Fruit fly (Drosophila melanogaster) whole organism, larva: ENCODE data around the gene CG34170.

Experiments used
- noc ChIP-seq: fragments of 200-800 bp; sonication (Bioruptor generic); optimal IDR thresholded peaks from 3 replicates; lab custom pipeline; 2019; ENCODE audit warnings: missing biosample characterization, mild to moderate bottlenecking, missing genetic modification characterization, moderate library complexity

The CG34170 gene

DNA sequence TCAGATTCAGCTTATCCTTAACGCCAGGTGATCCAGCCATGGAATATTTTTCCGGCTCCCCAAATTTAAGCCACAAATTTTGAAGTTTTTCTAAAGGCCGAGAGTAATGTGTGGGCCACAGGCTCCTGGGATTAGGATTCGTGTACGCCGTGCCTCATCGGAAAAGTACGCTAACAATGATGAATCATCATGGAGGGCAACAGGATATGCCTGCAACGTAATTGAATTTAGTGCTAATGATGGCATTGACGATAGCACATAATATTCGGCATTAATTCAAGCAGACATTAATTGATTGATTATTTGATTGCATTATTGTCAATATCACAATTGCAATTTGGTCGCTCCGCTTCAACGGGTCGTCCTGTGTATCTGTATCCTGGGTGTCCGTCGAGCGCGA, at the start of gene CG34170:
CG34170 (minus strand) TSS at position 101 of the 400 bp plus-strand sequence.
- TF ChIP-seq noc = no peak

DNA sequence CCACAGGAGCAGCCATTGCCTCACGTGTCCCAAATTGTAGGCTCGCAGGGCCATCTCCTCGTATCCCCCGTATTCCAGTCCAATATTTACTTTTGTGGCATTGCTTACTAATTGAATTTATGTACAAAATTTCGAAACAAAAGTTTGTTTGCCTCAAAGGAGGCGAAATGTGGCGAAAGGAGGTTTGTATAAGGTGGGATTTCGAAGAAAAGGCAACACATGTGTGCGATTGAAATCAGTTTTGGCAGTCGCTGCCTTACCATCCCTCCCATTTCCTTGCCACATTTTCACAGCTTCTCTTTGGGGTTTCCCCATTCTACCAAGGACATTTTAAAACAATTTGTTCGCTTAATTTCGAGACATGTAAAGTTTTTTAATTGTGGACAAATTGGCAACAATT, 9.0 kb upstream of the CG34170 start, which contains the start of gene CG45691:
CG45691 (minus strand) TSS at position 101 of the 400 bp plus-strand sequence.
- TF ChIP-seq noc = no peak

DNA sequence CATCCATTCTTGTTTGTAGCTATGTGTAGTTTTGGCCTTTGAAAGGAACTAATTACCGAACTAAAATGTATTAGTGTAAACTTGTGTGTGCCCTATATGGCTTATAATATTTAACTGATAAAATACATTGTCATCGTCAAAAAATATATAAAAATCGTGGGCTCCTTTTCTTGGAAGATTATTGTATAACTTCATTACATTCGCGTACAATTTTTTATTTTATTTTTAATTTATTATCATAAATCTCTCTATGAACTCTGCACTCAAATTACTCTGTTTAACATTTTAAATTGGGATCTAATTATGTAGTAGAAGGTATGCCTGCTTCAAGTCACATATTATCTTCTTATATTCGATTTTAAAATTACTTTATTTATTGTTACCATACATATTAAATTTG, 19.5 kb downstream of the CG34170 start, which contains the start of gene CG6380:
CG6380 (minus strand) TSS at position 101 of the 400 bp plus-strand sequence.
- TF ChIP-seq noc = no peak

DNA sequence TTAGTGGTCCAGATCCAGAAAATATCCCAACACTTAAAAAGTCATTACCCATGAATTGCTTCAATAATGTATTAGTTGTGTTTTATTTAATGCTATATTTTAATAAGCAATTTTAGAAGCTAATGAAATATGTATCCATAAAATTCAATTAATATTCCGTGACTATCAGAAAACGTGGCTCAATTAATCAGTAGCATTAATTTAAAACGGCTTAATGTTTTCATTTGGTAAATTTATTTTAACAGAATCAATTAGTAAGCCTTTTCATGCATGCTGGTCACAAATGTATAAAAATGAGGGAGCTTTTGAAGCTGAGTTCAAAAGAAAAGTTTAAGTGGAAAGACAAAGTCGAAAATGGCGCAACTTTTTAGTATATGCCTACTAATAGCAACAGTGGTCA, 25.7 kb downstream of the CG34170 start, which contains the start of gene CG15140:
CG15140 (plus strand) TSS at position 301 of the 400 bp plus-strand sequence.
- no peak for TF ChIP-seq noc

DNA sequence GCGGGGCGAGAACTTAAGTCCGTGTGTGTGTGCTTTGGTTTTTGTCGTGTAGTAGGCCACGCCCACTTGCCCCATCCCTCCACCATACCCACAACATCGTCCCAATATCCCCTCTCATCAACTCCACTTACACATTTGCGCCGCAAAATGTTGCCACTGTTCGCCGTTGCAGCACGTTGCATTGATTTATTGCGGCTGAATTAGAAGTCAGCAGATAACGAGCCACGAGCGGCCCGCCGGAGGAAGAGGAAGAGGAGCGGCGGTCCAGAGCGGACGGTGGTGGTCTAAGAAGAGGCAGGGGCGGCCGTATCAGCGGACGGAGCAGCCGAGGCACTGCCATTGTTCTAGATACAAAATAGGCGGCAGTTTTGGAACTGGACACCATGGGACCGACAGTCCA, 41.9 kb downstream of the CG34170 start:
- TF ChIP-seq noc = no peak

DNA sequence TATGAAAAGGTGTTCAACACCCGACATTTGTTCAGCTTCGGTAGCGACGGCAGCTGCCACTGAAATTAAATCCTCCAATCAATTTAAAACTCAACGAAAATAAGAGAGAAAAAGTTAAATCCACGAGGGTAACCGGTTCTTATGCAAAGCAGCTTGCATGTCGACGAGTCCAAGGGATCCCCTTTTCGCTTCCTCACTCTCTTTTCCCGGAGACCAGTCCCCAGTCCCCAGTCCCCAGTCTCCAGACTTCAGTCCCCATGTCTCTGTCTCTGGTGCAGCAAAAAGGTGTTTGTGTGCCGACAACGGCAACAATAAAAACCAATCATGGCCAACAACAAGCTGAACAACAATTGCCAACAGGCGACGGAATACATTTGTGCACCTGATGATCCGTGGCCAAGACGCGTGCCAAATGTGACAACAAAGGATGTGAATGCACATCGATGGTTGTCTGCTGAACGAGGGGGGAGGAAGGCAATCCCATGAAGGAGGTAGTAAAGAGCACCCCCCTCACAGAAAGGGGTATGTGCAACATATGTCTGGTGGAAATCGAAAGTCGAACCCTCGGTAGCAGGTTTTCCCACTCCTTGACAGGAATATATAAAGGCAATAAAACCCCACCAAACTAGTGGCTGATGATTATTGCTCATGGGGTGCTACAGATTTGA, 43.4 kb downstream of the CG34170 start:
- no peak for TF ChIP-seq noc

DNA sequence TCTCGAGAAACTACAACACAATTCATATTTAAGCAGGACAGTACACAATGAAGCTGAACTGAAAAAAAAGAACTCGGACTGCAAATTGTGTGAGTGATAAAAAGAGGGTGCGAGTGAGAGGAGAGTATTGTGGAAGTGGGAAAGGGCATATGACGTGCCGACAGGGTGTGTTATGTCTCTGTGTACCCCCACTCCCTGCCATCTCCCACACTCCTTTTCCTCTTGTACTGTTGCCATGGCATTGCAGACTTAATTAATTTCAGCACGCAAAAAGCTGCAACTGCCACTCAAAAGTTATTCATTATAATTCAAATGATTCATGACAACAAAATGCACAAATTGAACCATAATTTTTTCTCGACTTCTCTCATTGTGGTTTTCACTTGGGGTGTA, 44.3 kb downstream of the CG34170 start:
- no peak for TF ChIP-seq noc

DNA sequence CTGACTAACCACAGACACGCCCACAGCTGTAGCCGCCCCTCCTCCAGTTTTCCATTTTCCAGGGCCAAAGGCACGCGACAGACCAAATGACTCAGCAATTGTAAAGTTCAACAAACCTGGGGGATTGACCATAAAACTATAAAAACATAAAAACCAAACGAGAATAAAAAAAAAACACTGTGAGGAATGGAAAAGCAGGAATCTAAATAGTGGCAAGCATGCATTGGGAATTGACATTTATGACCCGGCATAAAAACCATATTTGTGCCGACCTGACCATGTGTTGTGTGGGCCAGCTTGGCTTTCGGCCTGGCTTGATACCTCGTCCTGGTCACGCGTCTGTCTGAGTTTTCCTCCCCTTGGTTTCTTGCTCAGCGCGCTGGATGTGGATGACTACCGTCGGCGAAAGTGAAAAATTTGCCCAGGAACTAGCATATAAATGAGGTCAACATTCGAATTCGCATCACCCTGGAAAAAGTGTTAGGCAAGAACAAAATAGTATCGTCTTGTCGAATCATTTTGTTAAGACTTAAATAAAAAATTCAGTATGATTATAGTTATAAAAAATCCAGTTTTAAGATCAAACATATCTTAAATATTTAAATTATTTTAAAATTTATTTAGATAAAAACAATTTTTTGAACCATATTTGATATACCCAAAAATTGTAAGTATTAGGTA, 44.8 kb downstream of the CG34170 start:
- no peak for TF ChIP-seq noc

DNA sequence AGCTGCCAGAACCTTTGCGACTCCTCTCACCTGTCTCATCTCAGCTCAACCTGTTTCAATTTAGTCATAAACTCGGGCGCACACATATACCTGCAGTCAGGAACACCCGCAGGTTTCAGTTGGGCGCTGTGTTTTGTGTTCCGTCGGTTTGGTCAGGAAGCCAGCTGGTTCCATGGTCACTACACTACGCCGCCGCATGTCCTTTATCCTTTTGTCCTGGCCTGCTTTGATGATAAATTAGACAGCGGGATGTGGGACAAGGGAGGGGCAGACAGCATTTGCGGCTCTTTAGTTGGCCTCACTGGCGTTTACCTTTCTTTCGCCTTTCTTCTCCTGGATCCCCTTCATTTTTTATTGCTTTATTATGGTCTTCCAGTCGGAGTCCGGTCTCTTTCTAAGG, 48.3 kb downstream of the CG34170 start:
- no peak for TF ChIP-seq noc

DNA sequence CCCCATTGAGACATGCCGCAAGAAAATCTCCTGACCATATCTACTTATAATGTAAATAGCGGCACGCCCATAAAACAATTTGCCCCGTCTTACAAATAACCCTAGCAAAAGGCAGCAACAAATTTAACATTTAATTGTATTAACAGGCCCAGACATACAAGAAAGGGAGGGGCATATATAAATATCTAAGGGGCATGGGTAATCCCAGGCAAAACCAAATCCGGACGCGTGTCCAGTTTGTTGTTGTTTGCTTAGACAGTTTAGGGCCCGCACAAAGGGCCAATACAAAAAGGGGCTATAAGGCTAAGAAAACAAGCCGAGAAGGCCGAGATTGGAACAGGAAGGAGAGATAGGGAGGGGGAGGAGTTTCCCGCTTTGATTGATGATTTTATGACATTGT, 49.4 kb downstream of the CG34170 start:
- no peak for TF ChIP-seq noc
